Worm (Caenorhabditis elegans) whole organism, dauer: Measurements from ENCODE around the gene F23F12.13.

Experiments used
- unc-62 ChIP-seq: sonication (generic microtip); optimal IDR thresholded peaks from 2 replicates; lab custom pipeline; 2017; ENCODE audit warnings: missing biosample characterization, missing genetic modification reagents, missing genetic modification characterization

Gene F23F12.13

ce11 chrIII:6478256-6479004 is 17.0 kb upstream of the F23F12.13 start, which contains the start of gene zip-8:
Gene zip-8, plus strand, starts transcription at chrIII:6478955.
- TF ChIP-seq unc-62 (GFP tag; lab: Kevin White, UChicago) = no peak

- no peak for TF ChIP-seq unc-62 (GFP tag; lab: Kevin White, UChicago)
These were observed 16.0 kb upstream of the F23F12.13 start for ce11 chrIII:6479439-6479838.

ce11 chrIII:6482918-6483317 is 12.6 kb upstream of the F23F12.13 start, which contains the start of gene chtb-2:
Gene chtb-2, plus strand, starts transcription at chrIII:6483218.
- no peak for TF ChIP-seq unc-62 (GFP tag; lab: Kevin White, UChicago)

- TF ChIP-seq unc-62 (GFP tag; lab: Kevin White, UChicago) = no peak
These were observed 6.6 kb upstream of the F23F12.13 start for ce11 chrIII:6488916-6489315.

- TF ChIP-seq unc-62 (GFP tag; lab: Kevin White, UChicago) = no peak
These were observed 6.0 kb upstream of the F23F12.13 start, which contains the start of gene rpt-3 for ce11 chrIII:6489493-6489892. Gene rpt-3, plus strand, starts transcription at chrIII:6489793.

- TF ChIP-seq unc-62 (GFP tag; lab: Kevin White, UChicago) = no peak
These were observed 4.5 kb upstream of the F23F12.13 start for ce11 chrIII:6490989-6491388.

ce11 chrIII:6492807-6493206 is 2.7 kb upstream of the F23F12.13 start, which contains the start of gene srb-11:
Gene srb-11, minus strand, starts transcription at chrIII:6492907.
- no peak for TF ChIP-seq unc-62 (GFP tag; lab: Kevin White, UChicago)

ce11 chrIII:6498176-6498575 is 2.7 kb downstream of the F23F12.13 start, which contains the start of gene sdz-15:
Gene sdz-15, plus strand, starts transcription at chrIII:6498476.
- no peak for TF ChIP-seq unc-62 (GFP tag; lab: Kevin White, UChicago)

ce11 chrIII:6499102-6499501 is 3.6 kb downstream of the F23F12.13 start:
- no peak for TF ChIP-seq unc-62 (GFP tag; lab: Kevin White, UChicago)

ce11 chrIII:6500032-6500564 is 4.6 kb downstream of the F23F12.13 start, which contains the start of gene F23F12.3:
Gene F23F12.3, plus strand, starts transcription at chrIII:6500514.
- TF ChIP-seq unc-62 (GFP tag; lab: Kevin White, UChicago) = no peak

- no peak for TF ChIP-seq unc-62 (GFP tag; lab: Kevin White, UChicago)
These were observed 12.4 kb downstream of the F23F12.13 start, which contains the start of gene F23F12.12 for ce11 chrIII:6507832-6508231. Gene F23F12.12, plus strand, starts transcription at chrIII:6508132.

- no peak for TF ChIP-seq unc-62 (GFP tag; lab: Kevin White, UChicago)
These were observed 12.9 kb downstream of the F23F12.13 start for ce11 chrIII:6508327-6508726.

ce11 chrIII:6509301-6509700 is 13.8 kb downstream of the F23F12.13 start:
- TF ChIP-seq unc-62 (GFP tag; lab: Kevin White, UChicago) = no peak

- TF ChIP-seq unc-62 (GFP tag; lab: Kevin White, UChicago) = no peak
These were observed 19.2 kb downstream of the F23F12.13 start, which contains the start of gene acr-5 for ce11 chrIII:6514673-6515072. Gene acr-5, minus strand, starts transcription at chrIII:6514773.

- no peak for TF ChIP-seq unc-62 (GFP tag; lab: Kevin White, UChicago)
These were observed 24.5 kb downstream of the F23F12.13 start, which contains the start of gene C09E7.10 for ce11 chrIII:6519949-6520348. Gene C09E7.10, minus strand, starts transcription at chrIII:6520049.

- no peak for TF ChIP-seq unc-62 (GFP tag; lab: Kevin White, UChicago)
These were observed 30.1 kb downstream of the F23F12.13 start, which contains the start of gene oig-1 for ce11 chrIII:6525557-6525956. Gene oig-1, minus strand, starts transcription at chrIII:6525657.
